Fruit fly (Drosophila melanogaster): Measurements from ENCODE around the gene CG16736.

Gene CG16736

DNA sequence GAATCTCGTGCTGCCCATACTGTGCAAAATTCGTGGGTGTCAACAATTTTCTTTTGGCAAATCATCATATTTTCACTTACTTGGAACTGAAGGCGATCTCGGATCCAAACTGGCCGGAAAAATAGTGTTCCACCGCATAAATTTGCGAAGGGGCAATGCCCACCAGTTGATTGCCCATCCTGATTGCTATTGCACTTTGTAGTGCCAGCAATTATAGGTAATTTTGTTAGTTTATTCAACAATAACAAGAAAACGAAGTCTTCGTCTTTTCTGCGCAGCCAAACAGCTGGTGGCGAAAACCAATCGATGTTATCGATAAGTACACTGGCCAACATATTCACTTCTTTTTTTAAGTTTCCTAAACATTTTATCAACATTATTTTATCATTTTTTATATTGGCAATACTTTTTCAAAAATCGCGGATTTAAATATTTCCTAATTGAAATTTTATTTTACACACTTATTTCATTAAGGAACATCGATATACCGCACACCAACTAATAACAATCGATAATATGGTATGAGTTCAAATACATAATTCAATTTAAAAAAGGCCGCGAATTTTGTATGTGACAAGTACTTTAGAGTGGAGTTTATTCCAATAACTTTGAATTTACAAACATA is 11.8 kb downstream of the CG16736 start, which contains the start of gene Vps15:
Gene Vps15, minus strand, starts transcription at position 294 of the 625 bp plus-strand sequence.
- peak; percentile 71 for TF ChIP-seq pdm3 (GFP tag; optimal IDR thresholded peaks at IDR 0.05)
- peak; percentile 75 for TF ChIP-seq esn (GFP tag; optimal IDR thresholded peaks at IDR 0.05)
- TF ChIP-seq Ets21C (GFP tag; optimal IDR thresholded peaks at IDR 0.05) = peak; percentile 53
- peak; percentile 71 for TF ChIP-seq Sox14 (GFP tag; optimal IDR thresholded peaks at IDR 0.05)
- peak; percentile 65 for TF ChIP-seq Met (GFP tag; optimal IDR thresholded peaks at IDR 0.05)
- TF ChIP-seq CG10631 (GFP tag; optimal IDR thresholded peaks at IDR 0.05) = peak; percentile 65
- no peak for TF ChIP-seq net (GFP tag; optimal IDR thresholded peaks at IDR 0.05)
- 0 out of 2 replicates have a peak, but pooled peaks have one; percentile 43 for TF ChIP-seq CG15336 (GFP tag; IDR thresholded peaks at IDR 0.05)
- peak; percentile 42 for TF ChIP-seq CG6808 (GFP tag; optimal IDR thresholded peaks at IDR 0.05)
- no peak for TF ChIP-seq Eip93F (GFP tag; optimal IDR thresholded peaks at IDR 0.05)
- TF ChIP-seq CG31627 (GFP tag; optimal IDR thresholded peaks at IDR 0.05) = peak; percentile 59
- peak; percentile 54 for TF ChIP-seq cyc (GFP tag; optimal IDR thresholded peaks at IDR 0.05)
- no peak for TF ChIP-seq Blimp-1 (GFP tag; optimal IDR thresholded peaks at IDR 0.05)
- no peak for TF ChIP-seq dac (GFP tag; optimal IDR thresholded peaks at IDR 0.05)
- peak; percentile 57; the same call in 2 of the 3 replicates for TF ChIP-seq CG8119 (GFP tag; IDR thresholded peaks at IDR 0.05)
- no peak for TF ChIP-seq CG8319 (GFP tag; optimal IDR thresholded peaks at IDR 0.05)
- TF ChIP-seq CG6276 (GFP tag; optimal IDR thresholded peaks at IDR 0.05) = no peak
- peak; percentile 61 for TF ChIP-seq CG8632 (GFP tag; optimal IDR thresholded peaks at IDR 0.05)
- TF ChIP-seq vri (GFP tag; optimal IDR thresholded peaks at IDR 0.05) = no peak
- no peak for TF ChIP-seq fd59A (GFP tag; optimal IDR thresholded peaks at IDR 0.05)
- TF ChIP-seq CG9139 (GFP tag; optimal IDR thresholded peaks at IDR 0.05) = no peak
- TF ChIP-seq CG6792 (GFP tag; optimal IDR thresholded peaks at IDR 0.05) = peak; percentile 43
- TF ChIP-seq CG4318 (GFP tag; optimal IDR thresholded peaks at IDR 0.05) = no peak
- peak; percentile 66 for TF ChIP-seq lz (GFP tag; optimal IDR thresholded peaks at IDR 0.05)
- TF ChIP-seq CG7368 (GFP tag; optimal IDR thresholded peaks at IDR 0.05) = peak; percentile 47
- peak in 1 of 2 experiments; percentile 23 for TF ChIP-seq salr (GFP tag; optimal IDR thresholded peaks at IDR 0.05)
- TF ChIP-seq fd85E (GFP tag; optimal IDR thresholded peaks at IDR 0.05) = no peak
- peak; percentile 73 for TF ChIP-seq CG6163 (GFP tag; IDR thresholded peaks at IDR 0.05)
- TF ChIP-seq Hr39 (GFP tag; optimal IDR thresholded peaks at IDR 0.05) = peak; percentile 53
- TF ChIP-seq ss (GFP tag; optimal IDR thresholded peaks at IDR 0.05) = peak in 1 of 2 experiments; percentile 44
- TF ChIP-seq acj6 (GFP tag; optimal IDR thresholded peaks at IDR 0.05) = peak; percentile 69
- TF ChIP-seq CG16779 (tag; optimal IDR thresholded peaks at IDR 0.05) = no peak
- peak; percentile 0 for TF ChIP-seq Lpt (GFP tag; optimal IDR thresholded peaks at IDR 0.05)
- no peak for TF ChIP-seq CG11762 (GFP tag; optimal IDR thresholded peaks at IDR 0.05; ENCODE audit: insufficient read depth)
- peak; percentile 5 for TF ChIP-seq Sox15 (GFP tag; optimal IDR thresholded peaks at IDR 0.05)
- TF ChIP-seq Gug (GFP tag; IDR thresholded peaks at IDR 0.05) = peak; percentile 46
- TF ChIP-seq CG3032 (tag; optimal IDR thresholded peaks at IDR 0.05) = peak; percentile 72
- TF ChIP-seq Eip78C (GFP tag) = peak; percentile 89
- peak; percentile 56 for TF ChIP-seq CG10669 (GFP tag; optimal IDR thresholded peaks at IDR 0.05)
- no peak for TF ChIP-seq Hr38 (GFP tag; optimal IDR thresholded peaks at IDR 0.05)
- peak; percentile 61 for TF ChIP-seq OdsH (GFP tag; optimal IDR thresholded peaks at IDR 0.05)
- TF ChIP-seq topi (GFP tag; optimal IDR thresholded peaks at IDR 0.05) = peak; percentile 71
- no peak for TF ChIP-seq CG11294 (GFP tag; IDR thresholded peaks at IDR 0.05)
- peak; percentile 62 for TF ChIP-seq Hr4 (GFP tag; optimal IDR thresholded peaks at IDR 0.05)
- TF ChIP-seq fkh (GFP tag; optimal IDR thresholded peaks at IDR 0.05) = no peak
- peak; percentile 74 for TF ChIP-seq Smox (GFP tag; optimal IDR thresholded peaks at IDR 0.05)
- peak; percentile 91 for TF ChIP-seq svp (GFP tag)
- TF ChIP-seq CG1621 (tag; optimal IDR thresholded peaks at IDR 0.05) = no peak
- TF ChIP-seq CG32006 (GFP tag; optimal IDR thresholded peaks at IDR 0.05) = peak; percentile 21
- TF ChIP-seq dsx (GFP tag; optimal IDR thresholded peaks at IDR 0.05; ENCODE audit: poor library complexity, severe bottlenecking) = peak; percentile 74
- TF ChIP-seq Eip75B (GFP tag; optimal IDR thresholded peaks at IDR 0.05) = peak; percentile 65
